Fruit fly (Drosophila melanogaster) whole organism, embryonic: ENCODE measurements around the gene CG33966.
A peak's percentile ranks its signal among the peaks of the same experiment; 100 is the strongest.

Experiments used
- Aef1 ChIP-seq: fragments of 200-800 bp; sonication (Bioruptor generic); IDR thresholded peaks from 3 replicates; pipeline ENCODE4 v1.3.6; 2022; ENCODE audit warnings: missing biosample characterization, missing genetic modification characterization
- BEAF-32 ChIP-seq: fragments of 200-800 bp; sonication (Bioruptor generic); optimal IDR thresholded peaks from 3 replicates; lab custom pipeline; 2017; ENCODE audit warnings: missing biosample characterization, missing genetic modification characterization, mild to moderate bottlenecking, moderate library complexity, missing genetic modification reagents
- CG10147 ChIP-seq: fragments of 200-800 bp; sonication (Bioruptor generic); optimal IDR thresholded peaks from 2 replicates; lab custom pipeline; 2019; ENCODE audit warnings: missing biosample characterization, mild to moderate bottlenecking, missing genetic modification characterization, moderate library complexity
- CG1024 ChIP-seq: fragments of 200-800 bp; sonication (Bioruptor generic); IDR thresholded peaks from 2 replicates; pipeline ENCODE4 v1.3.6; 2022; ENCODE audit warnings: missing biosample characterization, missing genetic modification characterization
- CG10321 ChIP-seq: fragments of 200-800 bp; sonication (Bioruptor generic); IDR thresholded peaks from 2 replicates; pipeline ENCODE4 v1.3.6; 2022; ENCODE audit warnings: missing biosample characterization, missing genetic modification characterization
- CG10366 ChIP-seq: fragments of 200-800 bp; sonication (Bioruptor generic); IDR thresholded peaks from 2 replicates; pipeline ENCODE4 v1.3.6; 2022; ENCODE audit warnings: missing biosample characterization, missing genetic modification characterization
- CG10543 ChIP-seq: fragments of 200-800 bp; sonication (Bioruptor generic); optimal IDR thresholded peaks from 3 replicates; lab custom pipeline; 2017; ENCODE audit warnings: missing biosample characterization, mild to moderate bottlenecking, missing genetic modification characterization, moderate library complexity
- CG12219 ChIP-seq: fragments of 200-800 bp; sonication (Bioruptor generic); optimal IDR thresholded peaks from 3 replicates; lab custom pipeline; 2018; ENCODE audit warnings: missing biosample characterization, mild to moderate bottlenecking, missing genetic modification characterization
- CG14441 ChIP-seq: fragments of 200-800 bp; sonication (Bioruptor generic); IDR thresholded peaks from 2 replicates; pipeline ENCODE4 v1.3.6; 2022; ENCODE audit warnings: missing biosample characterization, missing genetic modification characterization
- CG14667 ChIP-seq: fragments of 200-800 bp; sonication (Bioruptor generic); IDR thresholded peaks from 2 replicates; pipeline ENCODE4 v1.3.6; 2022; ENCODE audit warnings: missing biosample characterization, missing genetic modification characterization
- CG16815 ChIP-seq: fragments of 200-800 bp; sonication (Bioruptor generic); optimal IDR thresholded peaks from 3 replicates; lab custom pipeline; 2017; ENCODE audit warnings: missing biosample characterization, mild to moderate bottlenecking, missing genetic modification characterization
- CG18619 ChIP-seq: fragments of 200-800 bp; sonication (Bioruptor generic); optimal IDR thresholded peaks from 3 replicates; lab custom pipeline; 2017; ENCODE audit warnings: missing biosample characterization, mild to moderate bottlenecking, missing genetic modification characterization
- CG3847 ChIP-seq: fragments of 200-800 bp; sonication (Bioruptor generic); IDR thresholded peaks from 2 replicates; pipeline ENCODE4 v1.3.6; 2022; ENCODE audit warnings: missing biosample characterization, missing genetic modification characterization
- CG4328 ChIP-seq: fragments of 200-800 bp; sonication (Bioruptor generic); optimal IDR thresholded peaks from 3 replicates; lab custom pipeline; 2017; ENCODE audit warnings: missing biosample characterization, missing genetic modification reagents, missing genetic modification characterization
- CG4617 ChIP-seq: fragments of 200-800 bp; sonication (Bioruptor generic); optimal IDR thresholded peaks from 3 replicates; lab custom pipeline; 2016; ENCODE audit warnings: missing biosample characterization, missing genetic modification characterization, borderline replicate concordance
- CG4730 ChIP-seq: fragments of 200-800 bp; sonication (Bioruptor generic); IDR thresholded peaks from 2 replicates; pipeline ENCODE4 v1.3.6; 2022; ENCODE audit warnings: missing biosample characterization, missing genetic modification characterization
- CG6175 ChIP-seq: fragments of 200-800 bp; sonication (Bioruptor generic); IDR thresholded peaks from 3 replicates; pipeline ENCODE4 v1.3.6; 2022; ENCODE audit warnings: missing biosample characterization, missing genetic modification characterization
- CG6689 ChIP-seq: fragments of 200-800 bp; sonication (Bioruptor generic); IDR thresholded peaks from 2 replicates; pipeline ENCODE4 v1.3.6; 2022; ENCODE audit warnings: missing biosample characterization, missing genetic modification characterization
- CG7786 ChIP-seq: fragments of 200-800 bp; sonication (Bioruptor generic); optimal IDR thresholded peaks from 2 replicates; lab custom pipeline; 2016; ENCODE audit warnings: missing biosample characterization, missing genetic modification characterization
- CG8089 ChIP-seq: fragments of 200-800 bp; sonication (Bioruptor generic); optimal IDR thresholded peaks from 3 replicates; lab custom pipeline; 2016; ENCODE audit warnings: missing biosample characterization, missing genetic modification characterization
- CG9817 ChIP-seq: fragments of 200-800 bp; sonication (Bioruptor generic); optimal IDR thresholded peaks from 2 replicates; lab custom pipeline; 2018; ENCODE audit warnings: missing biosample characterization, mild to moderate bottlenecking, missing genetic modification characterization, moderate library complexity
- Dref ChIP-seq: fragments of 200-800 bp; sonication (Bioruptor generic); IDR thresholded peaks from 2 replicates; pipeline ENCODE4 v1.3.6; 2022; ENCODE audit warnings: missing biosample characterization, missing genetic modification characterization
- E2f1 ChIP-seq: fragments of 200-800 bp; sonication (Bioruptor generic); IDR thresholded peaks from 2 replicates; pipeline ENCODE4 v1.3.6; 2022; ENCODE audit warnings: missing biosample characterization, missing genetic modification characterization
- Ets97D ChIP-seq: fragments of 200-800 bp; sonication (Bioruptor generic); optimal IDR thresholded peaks from 3 replicates; lab custom pipeline; 2016; ENCODE audit warnings: missing biosample characterization, missing genetic modification characterization
- Hr39 ChIP-seq: fragments of >200 bp; optimal IDR thresholded peaks from 2 replicates; lab custom pipeline; 2017
- Kr ChIP-seq: fragments of 200-800 bp; sonication (Bioruptor generic); optimal IDR thresholded peaks from 2 replicates; lab custom pipeline; 2017; ENCODE audit warnings: missing biosample characterization, mild to moderate bottlenecking, missing genetic modification characterization
- Lhr ChIP-seq: fragments of 200-800 bp; sonication (Bioruptor generic); optimal IDR thresholded peaks from 3 replicates; lab custom pipeline; 2017; ENCODE audit warnings: mild to moderate bottlenecking, missing biosample characterization, missing genetic modification reagents, missing genetic modification characterization
- MBD-R2 ChIP-seq: fragments of 200-800 bp; sonication (Bioruptor generic); IDR thresholded peaks from 2 replicates; pipeline ENCODE4 v1.3.6; 2022; ENCODE audit warnings: missing biosample characterization, missing genetic modification characterization
- Mes4 ChIP-seq: fragments of 200-800 bp; sonication (Bioruptor generic); optimal IDR thresholded peaks from 2 replicates; lab custom pipeline; 2016; ENCODE audit warnings: missing biosample characterization, missing genetic modification characterization
- Trl ChIP-seq, 3 experiments: fragments of >200 bp in 2 of 3; fragments of 200-800 bp in 1 of 3; sonication (Bioruptor generic) in 1 of 3; optimal IDR thresholded peaks; 2 replicates in 1 of 3; 3 replicates in 2 of 3; lab custom pipeline; 2016 to 2017; ENCODE audit warnings: missing biosample characterization in 1 of 3, missing genetic modification characterization in 1 of 3
- chm ChIP-seq: fragments of 200-800 bp; sonication (Bioruptor generic); IDR thresholded peaks from 2 replicates; pipeline ENCODE4 v1.3.6; 2022; ENCODE audit warnings: missing biosample characterization, missing genetic modification characterization
- cwo ChIP-seq: fragments of 200-800 bp; sonication (Bioruptor generic); optimal IDR thresholded peaks from 3 replicates; lab custom pipeline; 2017; ENCODE audit warnings: missing biosample characterization, missing genetic modification characterization, mild to moderate bottlenecking, moderate library complexity, missing genetic modification reagents
- esg ChIP-seq: fragments of 200-800 bp; sonication (Bioruptor generic); conservative IDR thresholded peaks from 2 replicates; pipeline ENCODE4 v1.3.6; 2022; ENCODE audit warnings: missing biosample characterization, missing genetic modification characterization
- ewg ChIP-seq: fragments of 200-800 bp; sonication (Bioruptor generic); optimal IDR thresholded peaks from 3 replicates; lab custom pipeline; 2017; ENCODE audit warnings: mild to moderate bottlenecking, missing biosample characterization, missing genetic modification reagents, missing genetic modification characterization
- eyg ChIP-seq: fragments of 200-800 bp; sonication (Bioruptor generic); optimal IDR thresholded peaks from 3 replicates; lab custom pipeline; 2016; ENCODE audit warnings: missing biosample characterization, missing genetic modification characterization
- gce ChIP-seq: fragments of 200-800 bp; sonication (Bioruptor generic); IDR thresholded peaks from 3 replicates; pipeline ENCODE4 v1.3.6; 2022; ENCODE audit warnings: missing biosample characterization, missing genetic modification characterization
- kah ChIP-seq: fragments of 200-800 bp; sonication (Bioruptor generic); optimal IDR thresholded peaks from 2 replicates; lab custom pipeline; 2018; ENCODE audit warnings: missing biosample characterization, mild to moderate bottlenecking, missing genetic modification characterization
- kni ChIP-seq: fragments of 200-800 bp; sonication (Bioruptor generic); optimal IDR thresholded peaks from 3 replicates; lab custom pipeline; 2017; ENCODE audit warnings: mild to moderate bottlenecking, missing biosample characterization, missing genetic modification reagents, missing genetic modification characterization
- oc ChIP-seq: fragments of 200-800 bp; sonication (Bioruptor generic); optimal IDR thresholded peaks from 2 replicates; lab custom pipeline; 2018; ENCODE audit warnings: missing biosample characterization, mild to moderate bottlenecking, missing genetic modification characterization, moderate library complexity
- otp ChIP-seq: fragments of 200-800 bp; sonication (Bioruptor generic); IDR thresholded peaks from 3 replicates; pipeline ENCODE4, ENCODE4 v1.3.6; 2022; ENCODE audit warnings: missing biosample characterization, missing genetic modification characterization
- pnt ChIP-seq: fragments of 200-800 bp; sonication (Bioruptor generic); optimal IDR thresholded peaks from 3 replicates; lab custom pipeline; 2016; ENCODE audit warnings: missing biosample characterization, missing genetic modification characterization
- ro ChIP-seq: fragments of 200-800 bp; sonication (Bioruptor generic); IDR thresholded peaks from 2 replicates; pipeline ENCODE4 v1.3.6; 2022; ENCODE audit warnings: missing biosample characterization, missing genetic modification characterization
- scrt ChIP-seq: fragments of 200-800 bp; sonication (Bioruptor generic); optimal IDR thresholded peaks from 2 replicates; lab custom pipeline; 2018; ENCODE audit warnings: missing biosample characterization, mild to moderate bottlenecking, missing genetic modification characterization, moderate library complexity
- sug ChIP-seq: fragments of 200-800 bp; optimal IDR thresholded peaks from 2 replicates; lab custom pipeline; 2019; ENCODE audit warnings: missing biosample characterization, mild to moderate bottlenecking, missing genetic modification characterization, moderate library complexity
- tio ChIP-seq: fragments of 200-800 bp; sonication (Bioruptor generic); optimal IDR thresholded peaks from 2 replicates; lab custom pipeline; 2017; ENCODE audit warnings: missing biosample characterization, missing genetic modification characterization, inconsistent platforms
- unpg ChIP-seq: fragments of 200-800 bp; sonication (Bioruptor generic); optimal IDR thresholded peaks from 3 replicates; lab custom pipeline; 2018; ENCODE audit warnings: missing biosample characterization, mild to moderate bottlenecking, missing genetic modification characterization, moderate library complexity
- vfl ChIP-seq: fragments of 200-800 bp; sonication (Bioruptor generic); optimal IDR thresholded peaks from 2 replicates; lab custom pipeline; 2016; ENCODE audit warnings: missing biosample characterization, missing genetic modification characterization
- vnd ChIP-seq: fragments of 200-800 bp; sonication (Bioruptor generic); IDR thresholded peaks from 3 replicates; pipeline ENCODE4 v1.3.6; 2022; ENCODE audit warnings: missing biosample characterization, missing genetic modification characterization; ENCODE audit not compliant: partially characterized antibody
- wek ChIP-seq: fragments of 200-800 bp; sonication (Bioruptor generic); optimal IDR thresholded peaks from 3 replicates; lab custom pipeline; 2018; ENCODE audit warnings: missing biosample characterization, mild to moderate bottlenecking, missing genetic modification characterization, moderate library complexity
- z ChIP-seq: fragments of 200-800 bp; sonication (Bioruptor generic); IDR thresholded peaks from 3 replicates; pipeline ENCODE4 v1.3.6; 2022; ENCODE audit warnings: missing biosample characterization, missing genetic modification characterization

The CG33966 gene

dm6 chr3L:1188936-1189659 is 44.8 kb upstream of the CG33966 start, which contains the start of gene CG13912 (continued):
- TF ChIP-seq pnt (GFP tag; lab: Kevin White, UChicago) (no peak), CG10147 (GFP tag; lab: Kevin White, UChicago) (no peak), tio (GFP tag; lab: Kevin White, UChicago) (no peak), z (GFP tag; lab: Robert Waterston, UW) (no peak), gce (GFP tag; lab: Robert Waterston, UW) (no peak), Hr39 (lab: Kevin White, UChicago) (no peak), ewg (no peak), CG9817 (tag; lab: Kevin White, UChicago) (no peak), CG3847 (GFP tag; lab: Robert Waterston, UW) (no peak), E2f1 (GFP tag; lab: Robert Waterston, UW) (no peak), Aef1 (no peak), CG4730 (GFP tag; lab: Robert Waterston, UW) (no peak), cwo (GFP tag; lab: Kevin White, UChicago) (peak; percentile 60), CG1024 (GFP tag; lab: Robert Waterston, UW) (no peak), kah (peak; percentile 61), CG10366 (GFP tag; lab: Robert Waterston, UW) (no peak), BEAF-32 (GFP tag; lab: Kevin White, UChicago) (no peak), CG12219 (GFP tag; lab: Kevin White, UChicago) (peak; percentile 35), CG10321 (no peak), ro (GFP tag; lab: Robert Waterston, UW) (no peak), CG7786 (GFP tag; lab: Kevin White, UChicago) (no peak), Lhr (GFP tag; lab: Kevin White, UChicago) (peak; percentile 66), otp (GFP tag; lab: Robert Waterston, UW) (no peak), Ets97D (GFP tag; lab: Kevin White, UChicago) (no peak), CG4617 (no peak), CG10543 (GFP tag; lab: Kevin White, UChicago) (peak; percentile 90), kni (GFP tag; lab: Kevin White, UChicago) (peak; percentile 64), wek (GFP tag; lab: Kevin White, UChicago) (peak; percentile 10), oc (tag; lab: Kevin White, UChicago) (no peak), CG14441 (GFP tag; lab: Robert Waterston, UW) (0 out of 2 replicates have a peak, but pooled peaks have one; percentile 6), esg (GFP tag; lab: Robert Waterston, UW) (no peak), CG16815 (no peak), sug (tag; lab: Kevin White, UChicago) (peak; percentile 92), CG6175 (no peak), MBD-R2 (GFP tag; lab: Robert Waterston, UW) (no peak), CG14667 (GFP tag; lab: Robert Waterston, UW) (no peak), CG8089 (GFP tag; lab: Kevin White, UChicago) (no peak), Mes4 (GFP tag; lab: Kevin White, UChicago) (no peak), CG4328 (GFP tag; lab: Kevin White, UChicago) (no peak), Trl (optimal IDR thresholded peaks at IDR 0.05; lab: Kevin White, UChicago) (peak; percentile 15 to 29), Trl (GFP tag; optimal IDR thresholded peaks at IDR 0.05; lab: Kevin White, UChicago) (no peak), CG6689 (GFP tag; lab: Robert Waterston, UW) (no peak), scrt (no peak), vfl (no peak), chm (GFP tag; lab: Robert Waterston, UW) (0 out of 2 replicates have a peak, but pooled peaks have one; percentile 25), Dref (no peak), unpg (GFP tag; lab: Kevin White, UChicago) (no peak), eyg (GFP tag; lab: Kevin White, UChicago) (no peak), CG18619 (no peak), Kr (GFP tag; lab: Kevin White, UChicago) (no peak), vnd (no peak)
